Fruit fly (Drosophila melanogaster): Measurements from ENCODE around the gene Gyc89Db.
A peak's percentile ranks its signal among the peaks of the same experiment; 100 is the strongest.

Gene Gyc89Db

dm6 chr3R:16502595-16503305 lies 25.8 kb downstream of the Gyc89Db start, which contains the start of gene CG42342 (continued):
- TF ChIP-seq sd (tag; optimal IDR thresholded peaks at IDR 0.05) = no peak
- TF ChIP-seq CG15073 (GFP tag; optimal IDR thresholded peaks at IDR 0.05) = no peak
- TF ChIP-seq CG4328 (GFP tag; optimal IDR thresholded peaks at IDR 0.05) = no peak
- no peak for TF ChIP-seq CG10267 (tag; optimal IDR thresholded peaks at IDR 0.05)
- TF ChIP-seq D (optimal IDR thresholded peaks at IDR 0.05) = no peak
- no peak for TF ChIP-seq D (GFP tag; optimal IDR thresholded peaks at IDR 0.05)
- TF ChIP-seq Jarid2 (GFP tag; optimal IDR thresholded peaks at IDR 0.05) = peak; percentile 89
- TF ChIP-seq bbx (GFP tag; IDR thresholded peaks at IDR 0.05; ENCODE audit: partially characterized antibody) = peak; percentile 36; the same call in 1 of the 2 replicates
- peak; percentile 15 for TF ChIP-seq CG11504 (tag; optimal IDR thresholded peaks at IDR 0.05)
- TF ChIP-seq pros (GFP tag; optimal IDR thresholded peaks at IDR 0.05) = peak; percentile 56
- no peak for TF ChIP-seq vnd (GFP tag; IDR thresholded peaks at IDR 0.05; ENCODE audit: partially characterized antibody)
- no peak for TF ChIP-seq CG6765 (GFP tag; optimal IDR thresholded peaks at IDR 0.05)
- peak; percentile 75 for TF ChIP-seq Med (GFP tag)
- no peak for TF ChIP-seq D19B (GFP tag; optimal IDR thresholded peaks at IDR 0.05)
- peak; percentile 42 for TF ChIP-seq Deaf1 (tag; optimal IDR thresholded peaks at IDR 0.05)
- no peak for TF ChIP-seq wek (GFP tag; optimal IDR thresholded peaks at IDR 0.05)
- TF ChIP-seq CG6791 (GFP tag; IDR thresholded peaks at IDR 0.05; ENCODE audit: partially characterized antibody) = 0 out of 3 replicates have a peak, but pooled peaks have one; percentile 47
- peak; percentile 88 for TF ChIP-seq CG3163 (GFP tag; optimal IDR thresholded peaks at IDR 0.05)
- no peak for TF ChIP-seq CkIIα-i1 (GFP tag; IDR thresholded peaks at IDR 0.05)
- no peak for TF ChIP-seq peb (GFP tag; IDR thresholded peaks at IDR 0.05)
- TF ChIP-seq dm (GFP tag; optimal IDR thresholded peaks at IDR 0.05) = no peak
- TF ChIP-seq ara (GFP tag; IDR thresholded peaks at IDR 0.05) = no peak
- peak; percentile 7 for TF ChIP-seq CG13894 (tag; optimal IDR thresholded peaks at IDR 0.05)
- no peak for TF ChIP-seq Lhr (GFP tag; optimal IDR thresholded peaks at IDR 0.05)
- TF ChIP-seq CG7928 (GFP tag; optimal IDR thresholded peaks at IDR 0.05) = no peak
- no peak for TF ChIP-seq CG3995 (GFP tag; optimal IDR thresholded peaks at IDR 0.05)
- TF ChIP-seq fd3F (GFP tag; optimal IDR thresholded peaks at IDR 0.05) = no peak
- TF ChIP-seq sob (GFP tag; IDR thresholded peaks at IDR 0.05) = no peak
- TF ChIP-seq CG7987 (GFP tag; optimal IDR thresholded peaks at IDR 0.05) = no peak
- TF ChIP-seq unc-4 (GFP tag; IDR thresholded peaks at IDR 0.05; ENCODE audit: partially characterized antibody) = no peak
- no peak for TF ChIP-seq CG2120 (GFP tag; optimal IDR thresholded peaks at IDR 0.05)
- peak; percentile 19 for TF ChIP-seq abd-A (tag; optimal IDR thresholded peaks at IDR 0.05)
- no peak for TF ChIP-seq CG9215 (GFP tag; IDR thresholded peaks at IDR 0.05)
- TF ChIP-seq CG10209 (GFP tag; optimal IDR thresholded peaks at IDR 0.05) = no peak
- TF ChIP-seq wor (GFP tag; IDR thresholded peaks at IDR 0.05) = no peak
- 0 out of 3 replicates have a peak, but pooled peaks have one; percentile 14 for TF ChIP-seq otp (GFP tag; IDR thresholded peaks at IDR 0.05)
- no peak for TF ChIP-seq CG12104 (GFP tag; optimal IDR thresholded peaks at IDR 0.05)
- no peak for TF ChIP-seq CG32772 (GFP tag; IDR thresholded peaks at IDR 0.05)
- no peak for TF ChIP-seq Sry-δ (GFP tag; optimal IDR thresholded peaks at IDR 0.05)
- TF ChIP-seq CG14441 (GFP tag; IDR thresholded peaks at IDR 0.05) = no peak
- no peak for TF ChIP-seq MTF-1 (GFP tag; optimal IDR thresholded peaks at IDR 0.05; ENCODE audit: borderline replicate concordance)
- no peak for TF ChIP-seq her (GFP tag; optimal IDR thresholded peaks at IDR 0.05)
- peak; percentile 45; the same call in 1 of the 2 replicates for TF ChIP-seq Bgb (GFP tag; IDR thresholded peaks at IDR 0.05; ENCODE audit: partially characterized antibody)
- no peak for TF ChIP-seq yki (optimal IDR thresholded peaks at IDR 0.05)
- no peak for TF ChIP-seq tx (GFP tag; optimal IDR thresholded peaks at IDR 0.05)
- TF ChIP-seq eve (GFP tag; optimal IDR thresholded peaks at IDR 0.05) = peak in 1 of 2 experiments; percentile 11
- TF ChIP-seq CG13123 (GFP tag; optimal IDR thresholded peaks at IDR 0.05) = no peak
- no peak for TF ChIP-seq CG8290 (GFP tag; optimal IDR thresholded peaks at IDR 0.05)
- TF ChIP-seq CG8290 (tag; optimal IDR thresholded peaks at IDR 0.05) = peak in 1 of 2 experiments; percentile 40
- TF ChIP-seq CG2875 (GFP tag; optimal IDR thresholded peaks at IDR 0.05) = no peak

Data from whole organism, embryonic.